Worm (Caenorhabditis elegans) whole organism, young adult: ENCODE data around the gene Y116A8A.150.
"Not testable (repeated sequence)": the region's sequence is repeated elsewhere in the genome, so short reads cannot be mapped to it uniquely, and the experiment has no call there.

Experiments used
- D2030.7 ChIP-seq: fragments of 200-800 bp; sonication (Bioruptor generic); IDR thresholded peaks from 2 replicates; pipeline ENCODE4 v1.3.6; 2022; ENCODE audit warnings: missing genetic modification reagents, missing genetic modification characterization, missing compliant biosample characterization
- Y79H2A.3 ChIP-seq: fragments of 200-800 bp; sonication (Bioruptor generic); conservative IDR thresholded peaks from 2 replicates; pipeline ENCODE4 v1.3.6; 2022; ENCODE audit warnings: missing genetic modification reagents, missing genetic modification characterization, missing compliant biosample characterization
- attf-6 ChIP-seq: fragments of 200-800 bp; sonication (Bioruptor generic); IDR thresholded peaks from 2 replicates; pipeline ENCODE4 v1.3.6; 2022; ENCODE audit warnings: missing genetic modification reagents, missing genetic modification characterization, missing compliant biosample characterization
- bed-1 ChIP-seq: fragments of 200-800 bp; sonication (Bioruptor generic); IDR thresholded peaks from 2 replicates; pipeline ENCODE4 v1.3.6; 2022; ENCODE audit warnings: missing genetic modification reagents, missing genetic modification characterization, missing compliant biosample characterization
- egrh-3 ChIP-seq: fragments of 200-800 bp; sonication (Bioruptor generic); IDR thresholded peaks from 2 replicates; pipeline ENCODE4 v1.3.6; 2022; ENCODE audit warnings: missing genetic modification reagents, missing genetic modification characterization, missing compliant biosample characterization
- hlh-12 ChIP-seq: sonication (generic microtip); optimal IDR thresholded peaks from 2 replicates; lab custom pipeline; 2016; ENCODE audit warnings: missing genetic modification characterization, missing compliant biosample characterization
- hlh-26 ChIP-seq: fragments of 200-800 bp; sonication (Bioruptor generic); conservative IDR thresholded peaks from 2 replicates; pipeline ENCODE4 v1.3.6; 2022; ENCODE audit warnings: missing genetic modification reagents, missing genetic modification characterization, missing compliant biosample characterization
- lag-1 ChIP-seq: fragments of 200-800 bp; sonication (Bioruptor generic); IDR thresholded peaks from 2 replicates; pipeline ENCODE4 v1.3.6; 2022; ENCODE audit warnings: missing genetic modification reagents, missing genetic modification characterization, missing compliant biosample characterization
- lin-26 ChIP-seq: fragments of 200-800 bp; sonication (Bioruptor generic); IDR thresholded peaks from 2 replicates; pipeline ENCODE4 v1.3.6; 2022; ENCODE audit warnings: missing genetic modification reagents, missing genetic modification characterization, missing compliant biosample characterization
- nhr-90 ChIP-seq: sonication (generic microtip); optimal IDR thresholded peaks from 2 replicates; lab custom pipeline; 2016; ENCODE audit warnings: missing genotype, mild to moderate bottlenecking, missing genetic modification characterization, missing compliant biosample characterization
- snpc-4 ChIP-seq, 5 experiments: fragments of 150-350 bp in 1 of 5; sonication (generic microtip) in 4 of 5; optimal IDR thresholded peaks; 2 replicates each; lab custom pipeline; 2014 to 2018; ENCODE audit warnings: missing genetic modification characterization in 5 of 5, missing biosample characterization in 3 of 5, antibody characterized with exemption in 2 of 5, mild to moderate bottlenecking in 2 of 5, missing compliant biosample characterization in 2 of 5, missing genotype in 2 of 5, moderate library complexity in 2 of 5, missing genetic modification reagents in 1 of 5
- tlf-1 ChIP-seq: fragments of 200-800 bp; sonication (Bioruptor generic); optimal IDR thresholded peaks from 2 replicates; lab custom pipeline; 2018; ENCODE audit warnings: mild to moderate bottlenecking, missing genetic modification characterization, missing compliant biosample characterization

Y116A8A.150 gene

ce11 chrIV:16812116-16812515 is 30.7 kb downstream of the Y116A8A.150 start:
- no peak for TF ChIP-seq Y79H2A.3 (GFP tag; lab: Robert Waterston, UW)
- no peak for TF ChIP-seq nhr-90 (tag; lab: Kevin White, UChicago)
- TF ChIP-seq snpc-4 (GFP tag; optimal IDR thresholded peaks at IDR 0.05; lab: Kevin White, UChicago), result no peak
- TF ChIP-seq snpc-4 (tag; optimal IDR thresholded peaks at IDR 0.05; lab: Kevin White, UChicago), result peak in 1 of 4 experiments; percentile 43
- TF ChIP-seq hlh-26 (GFP tag; lab: Robert Waterston, UW), result no peak
- TF ChIP-seq lag-1 (GFP tag; lab: Robert Waterston, UW), result no peak
- TF ChIP-seq lin-26, result no peak
- TF ChIP-seq hlh-12 (tag; lab: Kevin White, UChicago), result no peak
- TF ChIP-seq bed-1, result no peak

- TF ChIP-seq D2030.7 (GFP tag; lab: Robert Waterston, UW) (peak; percentile 47; the same call in 1 of the 2 replicates), attf-6 (peak; percentile 97), egrh-3 (peak; percentile 43; the same call in 1 of the 2 replicates), snpc-4 (GFP tag; optimal IDR thresholded peaks at IDR 0.05; lab: Kevin White, UChicago) (peak; percentile 56), snpc-4 (tag; optimal IDR thresholded peaks at IDR 0.05; lab: Kevin White, UChicago) (peak in 3 of 4 experiments; percentile 50 to 94 (median 83))
These were observed 34.2 kb downstream of the Y116A8A.150 start for ce11 chrIV:16808586-16808985.

- TF ChIP-seq snpc-4 (GFP tag; optimal IDR thresholded peaks at IDR 0.05; lab: Kevin White, UChicago) (no peak), snpc-4 (tag; optimal IDR thresholded peaks at IDR 0.05; lab: Kevin White, UChicago) (peak in 1 of 4 experiments; percentile 18), tlf-1 (GFP tag; lab: Kevin White, UChicago) (no peak)
These were observed 36.4 kb downstream of the Y116A8A.150 start, which contains the start of gene clec-193 for ce11 chrIV:16806352-16806751. TSS of gene clec-193 (minus strand) at chrIV:16806452.

- TF ChIP-seq attf-6, result 0 out of 2 replicates have a peak, but pooled peaks have one; percentile 68
- TF ChIP-seq snpc-4 (GFP tag; optimal IDR thresholded peaks at IDR 0.05; lab: Kevin White, UChicago), result not testable (repeated sequence)
- TF ChIP-seq snpc-4 (tag; optimal IDR thresholded peaks at IDR 0.05; lab: Kevin White, UChicago), result peak in 3 of 4 experiments; percentile 28 to 92 (median 72)
These were observed 45.4 kb downstream of the Y116A8A.150 start for ce11 chrIV:16797265-16797826.
